Fruit fly (Drosophila melanogaster): ENCODE results near the gene CG6753.

dm6 chr3R:12611973-12612372, 30.3 kb downstream of the CG6753 start:
- no peak for TF ChIP-seq Hr96 (GFP tag; optimal IDR thresholded peaks at IDR 0.05)
- TF ChIP-seq ovo (GFP tag; optimal IDR thresholded peaks at IDR 0.05): no peak
- TF ChIP-seq tj (GFP tag; optimal IDR thresholded peaks at IDR 0.05): no peak
- no peak for TF ChIP-seq kay (GFP tag; ENCODE audit: borderline replicate concordance)
- no peak for TF ChIP-seq pad (GFP tag; optimal IDR thresholded peaks at IDR 0.05)
- TF ChIP-seq CG11617 (GFP tag; optimal IDR thresholded peaks at IDR 0.05): no peak
- no peak for TF ChIP-seq CG1620 (GFP tag; optimal IDR thresholded peaks at IDR 0.05)
- no peak for TF ChIP-seq CG5204 (GFP tag; optimal IDR thresholded peaks at IDR 0.05)
- TF ChIP-seq bab1 (GFP tag; optimal IDR thresholded peaks at IDR 0.05): no peak
- no peak for TF ChIP-seq cic (GFP tag; optimal IDR thresholded peaks at IDR 0.05)
- TF ChIP-seq CG7101 (tag; optimal IDR thresholded peaks at IDR 0.05): no peak
- TF ChIP-seq toe (GFP tag; optimal IDR thresholded peaks at IDR 0.05): no peak
- no peak for TF ChIP-seq Clk (GFP tag; optimal IDR thresholded peaks at IDR 0.05)
- no peak for TF ChIP-seq Mnt (GFP tag; optimal IDR thresholded peaks at IDR 0.05)

Data from whole organism, adult.